Worm (Caenorhabditis elegans): ENCODE data around the gene str-153.

str-153 gene

DNA sequence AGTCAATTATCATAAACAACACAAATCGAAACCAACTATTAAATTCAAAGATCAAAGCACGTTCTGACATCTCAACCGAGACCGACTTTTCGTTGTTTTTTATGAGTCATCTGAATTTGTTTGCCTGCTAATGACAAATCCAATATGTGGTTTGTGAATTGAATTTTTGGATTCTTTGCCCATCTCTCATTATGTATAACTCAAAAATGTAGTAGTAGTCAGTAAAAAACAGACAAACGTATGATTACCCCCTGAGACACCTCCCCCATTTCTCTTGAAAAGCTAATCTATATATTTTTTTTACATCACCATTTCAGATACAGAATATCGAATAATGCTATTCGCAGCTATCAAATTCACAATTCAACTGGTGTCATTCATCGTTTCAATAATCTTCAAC lies 11.6 kb downstream of the str-153 start, which contains the start of gene str-169:
Gene str-169, plus strand, starts transcription at position 301 of the 400 bp plus-strand sequence.
- TF ChIP-seq ceh-48 (tag; optimal IDR thresholded peaks at IDR 0.05) (no peak), K09A11.1 (tag; optimal IDR thresholded peaks at IDR 0.05; ENCODE audit: insufficient read depth) (no peak), hlh-13 (GFP tag; optimal IDR thresholded peaks at IDR 0.05) (no peak), pha-4 (tag; optimal IDR thresholded peaks at IDR 0.05) (no peak), nhr-11 (tag; optimal IDR thresholded peaks at IDR 0.05) (no peak), odd-2 (tag; optimal IDR thresholded peaks at IDR 0.05) (no peak), ceh-2 (tag; optimal IDR thresholded peaks at IDR 0.05) (no peak), fkh-10 (GFP tag; optimal IDR thresholded peaks at IDR 0.05) (no peak), ceh-14 (tag; optimal IDR thresholded peaks at IDR 0.05) (no peak), ztf-16 (tag; optimal IDR thresholded peaks at IDR 0.05) (no peak), ceh-24 (tag; optimal IDR thresholded peaks at IDR 0.05) (no peak), gmeb-2 (tag; optimal IDR thresholded peaks at IDR 0.05) (no peak), ceh-45 (GFP tag; IDR thresholded peaks at IDR 0.05) (no peak), ceh-30 (tag; optimal IDR thresholded peaks at IDR 0.05) (no peak)

DNA sequence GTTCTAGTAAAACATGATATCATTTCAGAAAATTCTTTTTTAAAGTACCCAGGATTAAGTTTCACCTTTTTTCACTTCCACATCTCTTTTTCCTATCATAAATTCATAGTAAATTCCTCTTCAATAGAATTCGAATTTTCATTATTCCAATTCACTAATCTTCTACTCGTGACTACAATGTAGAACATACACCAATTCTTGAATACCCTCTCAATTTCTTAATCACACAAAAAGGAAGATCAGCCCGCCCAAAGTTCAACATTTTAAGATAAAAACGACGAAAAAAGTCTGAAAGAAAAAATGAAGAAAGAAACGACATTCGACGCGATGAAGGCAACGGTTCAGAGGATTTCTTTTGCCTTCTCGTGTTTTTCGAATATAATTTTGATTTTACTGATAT lies 19.7 kb downstream of the str-153 start, which contains the start of gene str-163:
Gene str-163, plus strand, starts transcription at position 301 of the 400 bp plus-strand sequence.
- TF ChIP-seq ztf-16 (tag; optimal IDR thresholded peaks at IDR 0.05) (no peak), tbx-2 (tag; optimal IDR thresholded peaks at IDR 0.05) (no peak), ceh-22 (tag; optimal IDR thresholded peaks at IDR 0.05) (no peak), sox-2 (GFP tag; IDR thresholded peaks at IDR 0.05) (no peak), pros-1 (tag; optimal IDR thresholded peaks at IDR 0.05) (no peak), Y22D7AL.16 (tag; optimal IDR thresholded peaks at IDR 0.05) (no peak), unc-55 (GFP tag; optimal IDR thresholded peaks at IDR 0.05) (no peak), pag-3 (tag; optimal IDR thresholded peaks at IDR 0.05; ENCODE audit: borderline replicate concordance) (no peak), syd-9 (tag; optimal IDR thresholded peaks at IDR 0.05) (no peak), hlh-13 (GFP tag; optimal IDR thresholded peaks at IDR 0.05) (no peak), C38D4.7 (GFP tag; optimal IDR thresholded peaks at IDR 0.05) (no peak), gmeb-2 (tag; optimal IDR thresholded peaks at IDR 0.05) (no peak), ceh-9 (tag; optimal IDR thresholded peaks at IDR 0.05) (no peak)

DNA sequence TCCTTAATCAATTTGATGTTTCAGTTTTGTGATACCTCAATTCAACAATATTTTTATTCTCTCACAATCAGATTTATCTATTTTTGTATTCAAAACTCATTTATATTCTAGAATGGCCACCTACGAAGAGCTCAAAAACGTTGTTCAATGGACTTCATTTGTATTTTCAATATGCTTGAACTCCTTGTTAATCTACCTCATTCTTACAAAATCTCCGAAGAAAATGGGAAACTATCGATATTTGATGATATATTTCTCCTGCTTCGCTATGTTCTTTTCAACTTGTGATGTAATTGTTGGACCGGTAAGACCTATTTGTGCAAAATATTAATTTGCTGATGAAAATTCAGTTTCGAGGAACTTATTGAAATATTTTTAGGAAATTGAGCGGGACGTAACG lies 26.4 kb downstream of the str-153 start, which contains the start of gene str-164:
Gene str-164, plus strand, starts transcription at position 113 of the 400 bp plus-strand sequence.
- TF ChIP-seq tbx-7 (tag; optimal IDR thresholded peaks at IDR 0.05) (no peak), elt-4 (tag; optimal IDR thresholded peaks at IDR 0.05) (no peak), ceh-31 (tag; optimal IDR thresholded peaks at IDR 0.05) (no peak), unc-55 (GFP tag; optimal IDR thresholded peaks at IDR 0.05) (no peak), ceh-22 (tag; optimal IDR thresholded peaks at IDR 0.05) (no peak), ama-1 (optimal IDR thresholded peaks at IDR 0.05) (no peak), fkh-6 (tag; optimal IDR thresholded peaks at IDR 0.05) (no peak)

ce11 chrIV:4963834-4964233 lies 29.6 kb downstream of the str-153 start, which contains the start of gene txt-3:
Gene txt-3, plus strand, starts transcription at chrIV:4963958.
- TF ChIP-seq ceh-45 (GFP tag; IDR thresholded peaks at IDR 0.05) (no peak), fkh-6 (tag; optimal IDR thresholded peaks at IDR 0.05) (no peak), nhr-11 (tag; optimal IDR thresholded peaks at IDR 0.05) (no peak), hlh-13 (GFP tag; optimal IDR thresholded peaks at IDR 0.05) (no peak), sdc-2 (tag; optimal IDR thresholded peaks at IDR 0.05) (no peak), unc-86 (tag; optimal IDR thresholded peaks at IDR 0.05) (no peak), ceh-24 (tag; optimal IDR thresholded peaks at IDR 0.05) (no peak), lim-6 (tag; optimal IDR thresholded peaks at IDR 0.05) (no peak), sox-4 (tag; optimal IDR thresholded peaks at IDR 0.05) (no peak), T23F11.4 (GFP tag; optimal IDR thresholded peaks at IDR 0.05) (no peak)

- TF ChIP-seq madf-2 (tag; optimal IDR thresholded peaks at IDR 0.05) (no peak), T23F11.4 (GFP tag; optimal IDR thresholded peaks at IDR 0.05) (no peak), unc-86 (tag; optimal IDR thresholded peaks at IDR 0.05) (no peak), ref-2 (tag; optimal IDR thresholded peaks at IDR 0.05) (no peak), unc-42 (tag; optimal IDR thresholded peaks at IDR 0.05) (no peak)
Observed at ce11 chrIV:4969419-4969818, 35.2 kb downstream of the str-153 start, which contains the start of gene Y9C9A.13. Gene Y9C9A.13, minus strand, starts transcription at chrIV:4969519.

All from whole organism, late embryonic.